Fruit fly (Drosophila melanogaster): Measurements from ENCODE around the gene CG32262.

Gene CG32262

DNA sequence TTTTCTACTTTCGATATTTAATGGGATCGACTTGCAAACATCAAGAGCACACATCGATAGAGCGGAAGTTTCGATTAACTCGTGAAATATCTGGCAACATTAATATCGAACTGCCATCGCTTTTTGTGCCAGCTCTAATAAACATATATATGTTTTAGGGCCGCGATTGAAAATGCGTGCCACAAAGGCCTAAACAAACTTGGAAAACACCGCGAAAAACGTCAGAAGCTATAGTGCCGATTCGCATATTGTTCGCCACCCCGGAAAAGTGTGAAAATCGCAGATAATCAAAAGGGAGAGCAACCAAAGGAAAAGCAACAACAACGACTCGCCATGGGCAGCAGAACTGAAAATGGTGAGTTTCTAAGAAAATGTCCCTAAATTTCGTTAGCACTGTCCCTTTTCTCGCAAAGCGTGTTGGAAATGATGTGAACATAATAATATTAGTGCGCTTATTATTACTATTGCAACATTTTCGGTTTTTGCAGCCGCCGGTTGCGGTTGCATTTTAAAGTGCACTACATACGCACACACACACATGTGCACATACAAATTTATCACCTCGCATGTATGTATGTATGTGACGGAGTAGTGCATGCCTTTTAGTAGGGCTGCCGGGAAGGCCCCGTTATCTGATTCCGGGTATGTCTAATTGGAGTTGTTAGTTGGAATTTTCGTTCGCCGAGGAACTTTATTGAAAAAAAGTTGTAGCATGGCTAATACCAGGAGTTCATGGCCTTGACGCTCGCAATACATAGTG lies 8.8 kb upstream of the CG32262 start, which contains the start of gene enc (continued):
- peak; percentile 47 for TF ChIP-seq kni (GFP tag; optimal IDR thresholded peaks at IDR 0.05)
- no peak for TF ChIP-seq chn (GFP tag; optimal IDR thresholded peaks at IDR 0.05)
- TF ChIP-seq Gsc (GFP tag; IDR thresholded peaks at IDR 0.05), result no peak
- peak; percentile 96 for TF ChIP-seq CG13287 (GFP tag; IDR thresholded peaks at IDR 0.05; ENCODE audit: partially characterized antibody)
- no peak for TF ChIP-seq CG8478 (optimal IDR thresholded peaks at IDR 0.05)
- no peak for TF ChIP-seq Fer1 (GFP tag; optimal IDR thresholded peaks at IDR 0.05)
- TF ChIP-seq CG4820 (GFP tag; optimal IDR thresholded peaks at IDR 0.05), result no peak
- TF ChIP-seq CG11504 (tag; optimal IDR thresholded peaks at IDR 0.05), result peak; percentile 70
- 0 out of 3 replicates have a peak, but pooled peaks have one; percentile 30 for TF ChIP-seq Dbx (GFP tag; IDR thresholded peaks at IDR 0.05)
- peak; percentile 42 for TF ChIP-seq CTCF (GFP tag; optimal IDR thresholded peaks at IDR 0.05)
- peak; percentile 52 for TF ChIP-seq grn (GFP tag; optimal IDR thresholded peaks at IDR 0.05)
- no peak for TF ChIP-seq CG10321 (GFP tag; IDR thresholded peaks at IDR 0.05)
- peak; percentile 36 for TF ChIP-seq Neu2 (GFP tag; optimal IDR thresholded peaks at IDR 0.05; ENCODE audit: borderline replicate concordance)
- no peak for TF ChIP-seq ci (GFP tag; IDR thresholded peaks at IDR 0.05)
- no peak for TF ChIP-seq CG13894 (tag; optimal IDR thresholded peaks at IDR 0.05)
- peak; percentile 93 for TF ChIP-seq sna (GFP tag; IDR thresholded peaks at IDR 0.05; ENCODE audit: partially characterized antibody)
- TF ChIP-seq NFAT (GFP tag; IDR thresholded peaks at IDR 0.05), result no peak
- peak; percentile 97 for TF ChIP-seq vnd (GFP tag; IDR thresholded peaks at IDR 0.05; ENCODE audit: partially characterized antibody)
- no peak for TF ChIP-seq CG34376 (GFP tag; optimal IDR thresholded peaks at IDR 0.05)
- TF ChIP-seq CG32772 (GFP tag; IDR thresholded peaks at IDR 0.05), result no peak
- TF ChIP-seq Doc2 (GFP tag; IDR thresholded peaks at IDR 0.05), result no peak
- no peak for TF ChIP-seq CG10274 (GFP tag; optimal IDR thresholded peaks at IDR 0.05)
- no peak for TF ChIP-seq h (optimal IDR thresholded peaks at IDR 0.05)
- no peak for TF ChIP-seq CG12942 (GFP tag; optimal IDR thresholded peaks at IDR 0.05)
- TF ChIP-seq Vsx1 (GFP tag; optimal IDR thresholded peaks at IDR 0.05), result no peak
- no peak for TF ChIP-seq HLHmδ (GFP tag; optimal IDR thresholded peaks at IDR 0.05)
- no peak for TF ChIP-seq Nf-YB (GFP tag; optimal IDR thresholded peaks at IDR 0.05)
- peak; percentile 16; the same call in 1 of the 4 replicates for TF ChIP-seq Gug (GFP tag; IDR thresholded peaks at IDR 0.05)
- no peak for TF ChIP-seq CG9437 (GFP tag; optimal IDR thresholded peaks at IDR 0.05)
- TF ChIP-seq CG12769 (tag; optimal IDR thresholded peaks at IDR 0.05), result no peak
- no peak for TF ChIP-seq Awh (GFP tag; IDR thresholded peaks at IDR 0.05)
- TF ChIP-seq Hr78 (GFP tag; optimal IDR thresholded peaks at IDR 0.05), result no peak
- no peak for TF ChIP-seq Drgx (GFP tag; IDR thresholded peaks at IDR 0.05)
- peak; percentile 92 for TF ChIP-seq stwl (tag; optimal IDR thresholded peaks at IDR 0.05)
- TF ChIP-seq CG8290 (GFP tag; optimal IDR thresholded peaks at IDR 0.05), result no peak
- TF ChIP-seq CG8290 (tag; optimal IDR thresholded peaks at IDR 0.05), result peak in 1 of 2 experiments; percentile 39
- TF ChIP-seq BtbVII (GFP tag; optimal IDR thresholded peaks at IDR 0.05), result no peak
- peak; percentile 47 for TF ChIP-seq CG30020 (tag; optimal IDR thresholded peaks at IDR 0.05)
- no peak for TF ChIP-seq CG18011 (GFP tag; optimal IDR thresholded peaks at IDR 0.05)
- peak; percentile 4 for TF ChIP-seq nerfin-1 (tag; optimal IDR thresholded peaks at IDR 0.05)
- peak; percentile 21 for TF ChIP-seq ERR (GFP tag; optimal IDR thresholded peaks at IDR 0.05)
- TF ChIP-seq rib (GFP tag; IDR thresholded peaks at IDR 0.05), result no peak
- TF ChIP-seq CHES-1-like (GFP tag; optimal IDR thresholded peaks at IDR 0.05), result peak; percentile 2
- no peak for TF ChIP-seq Spps (tag; optimal IDR thresholded peaks at IDR 0.05)
- TF ChIP-seq chif (GFP tag; optimal IDR thresholded peaks at IDR 0.05), result peak in 1 of 2 experiments; percentile 16
- no peak for TF ChIP-seq Atf-2 (GFP tag; optimal IDR thresholded peaks at IDR 0.05)
- TF ChIP-seq en (GFP tag; optimal IDR thresholded peaks at IDR 0.05), result no peak
- TF ChIP-seq CG10462 (GFP tag; optimal IDR thresholded peaks at IDR 0.05), result no peak
- TF ChIP-seq Myb (GFP tag; optimal IDR thresholded peaks at IDR 0.05), result peak; percentile 60
- TF ChIP-seq disco-r (GFP tag; optimal IDR thresholded peaks at IDR 0.05), result no peak
- TF ChIP-seq onecut (GFP tag; IDR thresholded peaks at IDR 0.05), result peak; percentile 27; the same call in 1 of the 2 replicates
